1 worm cellular context compared by ENCODE assay signal in genomic region chrIV:10245666-10246210, ce11.
TF ChIP-seq lines count a peak whose summit lies in the region.

Gene F01G10.10 (plus strand): TSS chrIV:10246160.

TF ChIP-seq in whole organism, young adult, 124 proteins besides CTCF, POLR2A, EP300 and RAD21 (continued from another document):
- TF ChIP-seq snpc-4 (GFP tag; optimal IDR thresholded peaks at IDR 0.05; lab: Kevin White, UChicago) (no peak), snpc-4 (tag; optimal IDR thresholded peaks at IDR 0.05; lab: Kevin White, UChicago) (peak in 2 of 4 experiments; percentile 19 to 39), repo-1 (tag; optimal IDR thresholded peaks at IDR 0.05; lab: Kevin White, UChicago) (no peak), lin-54 (GFP tag; optimal IDR thresholded peaks at IDR 0.05; lab: Kevin White, UChicago) (peak; percentile 30), tlf-1 (GFP tag; optimal IDR thresholded peaks at IDR 0.05; lab: Kevin White, UChicago) (peak; percentile 21), F22D6.2 (tag; optimal IDR thresholded peaks at IDR 0.05; lab: Kevin White, UChicago) (no peak), dox-1 (GFP tag; IDR thresholded peaks at IDR 0.05; lab: Robert Waterston, UW) (peak; percentile 60)
